Worm (Caenorhabditis elegans) whole organism, young adult: Measurements from ENCODE around the gene npr-32.

ENCODE experiments used
- F49E8.2 ChIP-seq: sonication (generic microtip); optimal IDR thresholded peaks from 3 replicates; lab custom pipeline; 2017; ENCODE audit warnings: missing genetic modification characterization, mild to moderate bottlenecking, missing compliant biosample characterization, antibody characterized with exemption, moderate library complexity; ENCODE audit not compliant: insufficient read depth
- ama-1 ChIP-seq, 3 experiments: fragments of 150-350 bp in 1 of 3; sonication (generic microtip) in 2 of 3; optimal IDR thresholded peaks; 2 replicates each; lab custom pipeline; 2014 to 2018; ENCODE audit warnings: missing biosample characterization in 2 of 3, missing genetic modification characterization in 2 of 3, missing genetic modification reagents in 2 of 3
- attf-3 ChIP-seq: fragments of 200-800 bp; sonication (Bioruptor generic); conservative IDR thresholded peaks from 2 replicates; pipeline ENCODE4 v1.3.6; 2022; ENCODE audit warnings: missing genetic modification reagents, missing genetic modification characterization, missing compliant biosample characterization
- cebp-2 ChIP-seq: fragments of 200-800 bp; sonication (Bioruptor generic); IDR thresholded peaks from 2 replicates; pipeline ENCODE4 v1.3.6; 2022; ENCODE audit warnings: missing genetic modification characterization, missing compliant biosample characterization
- gei-17 ChIP-seq: fragments of 200-800 bp; sonication (Bioruptor generic); optimal IDR thresholded peaks from 2 replicates; lab custom pipeline; 2018; ENCODE audit warnings: mild to moderate bottlenecking, missing genetic modification characterization, missing compliant biosample characterization
- madf-6 ChIP-seq: fragments of 200-800 bp; sonication (Bioruptor generic); IDR thresholded peaks from 2 replicates; pipeline ENCODE4 v1.3.6; 2022; ENCODE audit warnings: missing genetic modification reagents, missing genetic modification characterization, missing compliant biosample characterization
- mel-28 ChIP-seq: sonication (generic microtip); optimal IDR thresholded peaks from 2 replicates; lab custom pipeline; 2016; ENCODE audit warnings: borderline replicate concordance, mild to moderate bottlenecking, missing genetic modification characterization, missing compliant biosample characterization
- pbrm-1 ChIP-seq: fragments of 200-800 bp; sonication (Bioruptor generic); IDR thresholded peaks from 2 replicates; pipeline ENCODE4 v1.3.6; 2022; ENCODE audit warnings: missing genetic modification reagents, missing genetic modification characterization, missing compliant biosample characterization
- pha-4 ChIP-seq: fragments of 150-350 bp; sonication (generic microtip); optimal IDR thresholded peaks from 2 replicates; lab custom pipeline; 2014; ENCODE audit warnings: missing biosample characterization, missing genetic modification reagents, missing genetic modification characterization
- sdz-38 ChIP-seq: sonication (generic microtip); optimal IDR thresholded peaks from 2 replicates; lab custom pipeline; 2016; ENCODE audit warnings: missing genotype, missing genetic modification characterization, missing compliant biosample characterization
- tbp1 ChIP-seq: fragments of 200-800 bp; sonication (Bioruptor generic); optimal IDR thresholded peaks from 2 replicates; lab custom pipeline; 2018; ENCODE audit warnings: mild to moderate bottlenecking, missing genetic modification characterization, missing compliant biosample characterization
- ztf-22 ChIP-seq: fragments of 200-800 bp; sonication (Bioruptor generic); optimal IDR thresholded peaks from 2 replicates; lab custom pipeline; 2018; ENCODE audit warnings: mild to moderate bottlenecking, missing genetic modification characterization, moderate library complexity, missing compliant biosample characterization

- TF ChIP-seq madf-6 (GFP tag; lab: Robert Waterston, UW) (no peak), ama-1 (optimal IDR thresholded peaks at IDR 0.05; lab: Kevin White, UChicago) (no peak), ama-1 (GFP tag; optimal IDR thresholded peaks at IDR 0.05; lab: Kevin White, UChicago) (no peak), ztf-22 (GFP tag; lab: Kevin White, UChicago) (no peak), cebp-2 (no peak), F49E8.2 (tag; lab: Kevin White, UChicago) (no peak), attf-3 (GFP tag; lab: Robert Waterston, UW) (no peak), pbrm-1 (no peak), gei-17 (GFP tag; lab: Kevin White, UChicago) (no peak), mel-28 (no peak), tbp1 (GFP tag; lab: Kevin White, UChicago) (no peak), sdz-38 (tag; lab: Kevin White, UChicago) (no peak), pha-4 (tag; lab: Kevin White, UChicago) (no peak)
Observed at ce11 chrIV:17191791-17192190, 39.1 kb downstream of the npr-32 start, which contains the start of gene flp-17.
